Fruit fly (Drosophila melanogaster) whole organism, wandering third instar larva: ENCODE data around the gene Wnt10.

Experiments used
- Hr78 ChIP-seq: fragments of >200 bp; optimal IDR thresholded peaks from 2 replicates; lab custom pipeline; 2017; ENCODE audit warnings: missing biosample characterization, missing genetic modification characterization
- Mio ChIP-seq: sonication (Bioruptor generic); optimal IDR thresholded peaks from 2 replicates; lab custom pipeline; 2016; ENCODE audit warnings: missing biosample characterization, missing genetic modification characterization
- OdsH ChIP-seq: fragments of 200-800 bp; sonication (Bioruptor generic); optimal IDR thresholded peaks from 2 replicates; lab custom pipeline; 2016; ENCODE audit warnings: missing biosample characterization, mild to moderate bottlenecking, missing genetic modification characterization
- dl ChIP-seq, 2 experiments: fragments of 175-275, 200-275 bp in 1 of 2; fragments of 200-275 bp in 1 of 2; sonication (Bioruptor generic); optimal IDR thresholded peaks; lab custom pipeline; 2018; ENCODE audit warnings: mild to moderate bottlenecking in 2 of 2, missing biosample characterization in 2 of 2, missing genetic modification characterization in 2 of 2, moderate library complexity in 2 of 2; ENCODE audit not compliant: partially characterized antibody in 2 of 2, insufficient read depth in 1 of 2
- ey ChIP-seq: fragments of 200-800 bp; sonication (Bioruptor generic); optimal IDR thresholded peaks from 2 replicates; lab custom pipeline; 2016; ENCODE audit warnings: missing biosample characterization, missing genetic modification characterization
- foxo ChIP-seq, 2 experiments: fragments of 200-800 bp; sonication (Bioruptor generic); optimal IDR thresholded peaks; 2 replicates in 1 of 2; 3 replicates in 1 of 2; lab custom pipeline; 2016 to 2017; ENCODE audit warnings: missing biosample characterization in 2 of 2, missing genetic modification characterization in 2 of 2
- jim ChIP-seq: fragments of 175-275, 200-325 bp; sonication (Bioruptor generic); optimal IDR thresholded peaks from 2 replicates; lab custom pipeline; 2016; ENCODE audit warnings: missing biosample characterization, mild to moderate bottlenecking, missing genetic modification characterization
- lola ChIP-seq: fragments of >200 bp; optimal IDR thresholded peaks from 2 replicates; lab custom pipeline; 2017; ENCODE audit warnings: missing biosample characterization, missing genetic modification characterization
- pan ChIP-seq: fragments of >200 bp; optimal IDR thresholded peaks from 2 replicates; lab custom pipeline; 2017
- psq ChIP-seq: fragments of 200-800 bp; sonication (Bioruptor generic); optimal IDR thresholded peaks from 3 replicates; lab custom pipeline; 2017; ENCODE audit warnings: missing biosample characterization, mild to moderate bottlenecking, missing genetic modification characterization, moderate library complexity
- tai ChIP-seq: sonication (Bioruptor generic); optimal IDR thresholded peaks from 2 replicates; lab custom pipeline; 2016; ENCODE audit warnings: missing biosample characterization, missing genetic modification characterization

DNA sequence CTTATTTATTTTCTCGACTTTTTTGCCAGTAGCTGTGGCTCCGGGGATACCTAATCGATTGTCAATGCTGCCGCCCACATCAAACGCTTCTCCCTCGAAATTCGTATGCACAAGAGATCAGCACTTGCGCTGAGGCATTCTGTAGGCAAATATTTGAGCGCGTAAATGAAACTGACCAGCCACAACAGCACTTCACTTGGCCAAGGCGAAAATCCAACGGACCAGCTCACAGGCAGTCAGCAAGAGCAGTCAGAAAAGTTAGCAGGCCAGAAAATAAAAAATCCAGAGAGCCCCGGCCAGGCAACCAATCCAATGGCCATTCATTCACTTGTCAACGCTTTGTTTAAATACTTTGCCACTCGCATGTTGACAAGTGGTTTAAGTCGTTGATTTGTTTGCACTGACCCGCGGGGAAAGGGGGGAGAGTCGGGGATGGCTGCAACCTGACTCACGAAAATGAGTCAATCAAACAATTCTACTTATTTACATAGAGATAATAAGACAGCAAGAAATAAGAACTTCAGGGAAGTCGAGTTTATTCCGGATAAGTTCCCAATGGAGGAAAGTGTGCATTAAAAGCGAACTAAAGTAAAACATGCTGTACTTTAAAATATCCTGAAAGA, 23.7 kb upstream of the Wnt10 start:
- TF ChIP-seq dl (GFP tag; optimal IDR thresholded peaks at IDR 0.05; lab: Kevin White, UChicago; ENCODE audit: insufficient read depth in 1 of 2, partially characterized antibody in 2 of 2), result no peak
- no peak for TF ChIP-seq lola (GFP tag; lab: Kevin White, UChicago)
- TF ChIP-seq psq (GFP tag; lab: Kevin White, UChicago), result no peak
- TF ChIP-seq Mio (GFP tag; lab: Kevin White, UChicago), result no peak
- no peak for TF ChIP-seq foxo (GFP tag; optimal IDR thresholded peaks at IDR 0.05; lab: Kevin White, UChicago)
- no peak for TF ChIP-seq OdsH (GFP tag; lab: Kevin White, UChicago)
- TF ChIP-seq pan (lab: Kevin White, UChicago), result no peak
- TF ChIP-seq Hr78, result no peak
- TF ChIP-seq tai (GFP tag; lab: Kevin White, UChicago), result no peak
- TF ChIP-seq ey, result no peak
- no peak for TF ChIP-seq jim (GFP tag; lab: Kevin White, UChicago)
